Worm (Caenorhabditis elegans) whole organism, L4/young adult: ENCODE data around the gene mab-3.

Source experiments
- W03F9.2 ChIP-seq: fragments of 150-350 bp; optimal IDR thresholded peaks from 2 replicates; lab custom pipeline; 2014; ENCODE audit warnings: missing biosample characterization, missing genetic modification characterization
- him-1 ChIP-seq: sonication (generic microtip); optimal IDR thresholded peaks from 2 replicates; lab custom pipeline; 2016; ENCODE audit warnings: missing genotype, missing genetic modification reagents, missing genetic modification characterization, missing compliant biosample characterization

ce11 chrII:9757651-9758282, 25.8 kb downstream of the mab-3 start, which contains the start of gene shk-1:
- TF ChIP-seq W03F9.2 (no peak), him-1 (tag; lab: Kevin White, UChicago) (no peak)
